Fruit fly (Drosophila melanogaster) whole organism, prepupa: ENCODE data around the gene GILT3.
A peak's percentile ranks its signal among the peaks of the same experiment; 100 is the strongest.

ENCODE experiments used
- Blimp-1 ChIP-seq: fragments of 200-800 bp; sonication (Bioruptor generic); optimal IDR thresholded peaks from 3 replicates; lab custom pipeline; 2017; ENCODE audit warnings: missing biosample characterization, missing genetic modification characterization, mild to moderate bottlenecking, moderate library complexity, missing genetic modification reagents
- CG10631 ChIP-seq: fragments of 200-800 bp; sonication (Bioruptor generic); optimal IDR thresholded peaks from 2 replicates; lab custom pipeline; 2016; ENCODE audit warnings: missing biosample characterization, missing genetic modification characterization
- CG10669 ChIP-seq: fragments of 200-800 bp; sonication (Bioruptor generic); optimal IDR thresholded peaks from 3 replicates; lab custom pipeline; 2018; ENCODE audit warnings: missing biosample characterization, mild to moderate bottlenecking, missing genetic modification characterization, moderate library complexity
- CG11294 ChIP-seq: fragments of 200-800 bp; sonication (Bioruptor generic); IDR thresholded peaks from 2 replicates; pipeline ENCODE4 v1.3.6; 2022; ENCODE audit warnings: missing biosample characterization, missing genetic modification characterization
- CG11762 ChIP-seq: fragments of 200-800 bp; sonication (Bioruptor generic); optimal IDR thresholded peaks from 3 replicates; lab custom pipeline; 2016; ENCODE audit warnings: missing biosample characterization, missing genetic modification characterization; ENCODE audit not compliant: insufficient read depth
- CG11902 ChIP-seq: fragments of 200-800 bp; sonication (Bioruptor generic); optimal IDR thresholded peaks from 3 replicates; lab custom pipeline; 2016; ENCODE audit warnings: missing biosample characterization, missing genetic modification characterization
- CG1621 ChIP-seq: fragments of 200-800 bp; sonication (Bioruptor generic); optimal IDR thresholded peaks from 3 replicates; lab custom pipeline; 2018; ENCODE audit warnings: missing biosample characterization, mild to moderate bottlenecking, missing genetic modification characterization
- CG16779 ChIP-seq: fragments of 200-800 bp; sonication (Bioruptor generic); optimal IDR thresholded peaks from 3 replicates; lab custom pipeline; 2017; ENCODE audit warnings: missing biosample characterization, mild to moderate bottlenecking, missing genetic modification characterization
- CG3032 ChIP-seq: fragments of 200-800 bp; optimal IDR thresholded peaks from 2 replicates; lab custom pipeline; 2019; ENCODE audit warnings: missing biosample characterization, mild to moderate bottlenecking, missing genetic modification characterization, moderate library complexity
- CG31627 ChIP-seq: fragments of 200-800 bp; sonication (Bioruptor generic); optimal IDR thresholded peaks from 3 replicates; lab custom pipeline; 2016; ENCODE audit warnings: missing biosample characterization, missing genetic modification characterization
- CG32006 ChIP-seq: fragments of 200-800 bp; sonication (Bioruptor generic); optimal IDR thresholded peaks from 3 replicates; lab custom pipeline; 2017; ENCODE audit warnings: missing biosample characterization, mild to moderate bottlenecking, missing genetic modification characterization
- CG3919 ChIP-seq: fragments of 200-800 bp; sonication (Bioruptor generic); optimal IDR thresholded peaks from 3 replicates; lab custom pipeline; 2016; ENCODE audit warnings: missing biosample characterization, missing genetic modification characterization
- CG4318 ChIP-seq: fragments of 200-800 bp; sonication (Bioruptor generic); optimal IDR thresholded peaks from 3 replicates; lab custom pipeline; 2017; ENCODE audit warnings: missing biosample characterization, mild to moderate bottlenecking, missing genetic modification characterization
- CG6276 ChIP-seq: fragments of 200-800 bp; sonication (Bioruptor generic); optimal IDR thresholded peaks from 2 replicates; lab custom pipeline; 2017; ENCODE audit warnings: missing biosample characterization, mild to moderate bottlenecking, missing genetic modification characterization
- CG6854 ChIP-seq: fragments of 200-800 bp; sonication (Bioruptor generic); optimal IDR thresholded peaks from 2 replicates; lab custom pipeline; 2017; ENCODE audit warnings: missing biosample characterization, mild to moderate bottlenecking, missing genetic modification characterization
- CG7368 ChIP-seq: fragments of 200-800 bp; sonication (Bioruptor generic); optimal IDR thresholded peaks from 3 replicates; lab custom pipeline; 2016; ENCODE audit warnings: missing biosample characterization, missing genetic modification characterization
- CG8119 ChIP-seq: fragments of 200-800 bp; sonication (Bioruptor generic); IDR thresholded peaks from 3 replicates; pipeline ENCODE4 v1.3.6; 2022; ENCODE audit warnings: missing biosample characterization, missing genetic modification characterization
- CG8632 ChIP-seq: fragments of 200-800 bp; sonication (Bioruptor generic); optimal IDR thresholded peaks from 3 replicates; lab custom pipeline; 2016; ENCODE audit warnings: missing biosample characterization, missing genetic modification characterization
- CG9139 ChIP-seq: fragments of 200-800 bp; sonication (Bioruptor generic); optimal IDR thresholded peaks from 3 replicates; lab custom pipeline; 2017; ENCODE audit warnings: missing biosample characterization, mild to moderate bottlenecking, missing genetic modification characterization
- Eip75B ChIP-seq: fragments of 200-800 bp; sonication (Bioruptor generic); optimal IDR thresholded peaks from 3 replicates; lab custom pipeline; 2016; ENCODE audit warnings: missing biosample characterization, missing genetic modification characterization
- Eip78C ChIP-seq: fragments of 200-800 bp; sonication (Bioruptor generic); peaks from one replicate; lab custom pipeline; 2016; ENCODE audit warnings: missing biosample characterization, missing genetic modification characterization
- Ets21C ChIP-seq: fragments of 200-800 bp; sonication (Bioruptor generic); optimal IDR thresholded peaks from 3 replicates; lab custom pipeline; 2016; ENCODE audit warnings: missing biosample characterization, missing genetic modification characterization
- Hr38 ChIP-seq: sonication (Bioruptor generic); optimal IDR thresholded peaks from 2 replicates; lab custom pipeline; 2016; ENCODE audit warnings: missing biosample characterization, missing genetic modification characterization
- Hr39 ChIP-seq: fragments of 200-800 bp; sonication (Bioruptor generic); optimal IDR thresholded peaks from 2 replicates; lab custom pipeline; 2016; ENCODE audit warnings: missing biosample characterization, missing genetic modification characterization
- Hr4 ChIP-seq: fragments of 200-800 bp; sonication (Bioruptor generic); optimal IDR thresholded peaks from 3 replicates; lab custom pipeline; 2016; ENCODE audit warnings: missing biosample characterization, missing genetic modification characterization
- OdsH ChIP-seq: fragments of 200-800 bp; sonication (Bioruptor generic); optimal IDR thresholded peaks from 3 replicates; lab custom pipeline; 2016; ENCODE audit warnings: missing biosample characterization, missing genetic modification characterization
- Smox ChIP-seq: fragments of 200-800 bp; sonication (Bioruptor generic); optimal IDR thresholded peaks from 3 replicates; lab custom pipeline; 2016; ENCODE audit warnings: missing biosample characterization, missing genetic modification characterization
- Sox102F ChIP-seq: fragments of 200-800 bp; sonication (Bioruptor generic); optimal IDR thresholded peaks from 2 replicates; lab custom pipeline; 2016; ENCODE audit warnings: missing biosample characterization, mild to moderate bottlenecking, missing genetic modification characterization
- Sox14 ChIP-seq: fragments of 200-800 bp; sonication (Bioruptor generic); optimal IDR thresholded peaks from 3 replicates; lab custom pipeline; 2016; ENCODE audit warnings: missing biosample characterization, missing genetic modification characterization
- Sox15 ChIP-seq: fragments of 200-800 bp; sonication (Bioruptor generic); optimal IDR thresholded peaks from 3 replicates; lab custom pipeline; 2016; ENCODE audit warnings: missing biosample characterization, missing genetic modification characterization
- achi ChIP-seq: fragments of 200-800 bp; sonication (Bioruptor generic); optimal IDR thresholded peaks from 3 replicates; lab custom pipeline; 2016; ENCODE audit warnings: missing biosample characterization, missing genetic modification characterization
- acj6 ChIP-seq: fragments of 200-800 bp; sonication (Bioruptor generic); optimal IDR thresholded peaks from 3 replicates; lab custom pipeline; 2016; ENCODE audit warnings: missing biosample characterization, missing genetic modification characterization
- cyc ChIP-seq: fragments of 200-800 bp; sonication (Bioruptor generic); optimal IDR thresholded peaks from 3 replicates; lab custom pipeline; 2016; ENCODE audit warnings: missing biosample characterization, missing genetic modification characterization
- dsx ChIP-seq: fragments of 200-800 bp; optimal IDR thresholded peaks from 3 replicates; lab custom pipeline; 2019; ENCODE audit warnings: missing biosample characterization, mild to moderate bottlenecking, missing genetic modification characterization, moderate library complexity; ENCODE audit not compliant: poor library complexity, severe bottlenecking
- eg ChIP-seq: fragments of 200-800 bp; sonication (Bioruptor generic); IDR thresholded peaks from 3 replicates; pipeline ENCODE4 v1.3.6; 2022; ENCODE audit warnings: missing biosample characterization, missing genetic modification characterization
- fkh ChIP-seq: fragments of 200-800 bp; sonication (Bioruptor generic); optimal IDR thresholded peaks from 3 replicates; lab custom pipeline; 2017; ENCODE audit warnings: missing biosample characterization, mild to moderate bottlenecking, missing genetic modification characterization, moderate library complexity
- pdm3 ChIP-seq: fragments of 200-800 bp; sonication (Bioruptor generic); optimal IDR thresholded peaks from 3 replicates; lab custom pipeline; 2016; ENCODE audit warnings: missing biosample characterization, missing genetic modification characterization
- salr ChIP-seq, 2 experiments: fragments of 200-800 bp; sonication (Bioruptor generic); optimal IDR thresholded peaks; 3 replicates each; lab custom pipeline; 2016 to 2018; ENCODE audit warnings: missing biosample characterization in 2 of 2, missing genetic modification characterization in 2 of 2, mild to moderate bottlenecking in 1 of 2
- spab ChIP-seq: fragments of 200-800 bp; sonication (Bioruptor generic); optimal IDR thresholded peaks from 2 replicates; lab custom pipeline; 2017; ENCODE audit warnings: missing biosample characterization, mild to moderate bottlenecking, missing genetic modification characterization, missing genetic modification reagents
- svp ChIP-seq: fragments of 200-800 bp; sonication (Bioruptor generic); peaks from one replicate; lab custom pipeline; 2016; ENCODE audit warnings: missing biosample characterization, missing genetic modification characterization
- topi ChIP-seq: fragments of 200-800 bp; sonication (Bioruptor generic); optimal IDR thresholded peaks from 3 replicates; lab custom pipeline; 2016; ENCODE audit warnings: missing biosample characterization, missing genetic modification characterization

The GILT3 gene

DNA sequence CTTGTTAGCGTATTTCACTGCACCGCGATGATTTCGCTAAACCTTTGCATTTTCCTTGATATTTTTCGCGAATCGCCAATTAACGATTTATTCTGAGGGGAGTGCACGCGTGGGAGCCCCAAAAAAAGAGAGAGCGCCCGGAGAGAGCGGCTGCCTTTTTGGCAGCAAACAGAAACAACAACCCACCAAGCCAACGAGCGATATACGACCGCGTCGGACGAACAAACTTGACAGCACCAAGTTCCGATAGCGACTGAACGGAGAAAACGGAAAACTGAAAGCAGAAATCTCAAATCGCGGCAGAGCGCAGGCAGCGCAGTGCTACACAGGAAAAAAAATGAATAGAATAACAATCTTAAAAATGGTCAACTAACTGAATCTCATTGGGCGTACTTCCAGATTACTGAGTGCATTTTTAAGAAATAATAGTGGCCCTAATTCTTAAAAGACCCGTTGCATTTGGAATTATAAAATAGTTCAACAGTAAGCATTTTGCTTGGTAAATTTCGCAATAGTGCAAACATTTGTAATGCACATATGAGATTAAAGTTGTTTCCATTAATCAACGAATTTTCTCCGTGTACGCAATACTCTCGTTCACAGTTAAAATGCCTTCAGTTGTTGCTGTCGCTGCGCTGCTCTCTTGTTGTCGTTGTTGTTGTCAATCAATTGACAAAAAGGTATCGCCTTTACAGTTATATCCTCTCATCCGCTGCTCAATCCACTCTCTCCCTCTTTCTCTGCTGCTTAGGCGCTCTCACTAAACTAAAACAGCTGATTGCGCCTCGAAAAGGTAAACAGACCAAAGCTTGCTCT lies 7.5 kb upstream of the GILT3 start, which contains the start of gene CG31145 (continued):
- TF ChIP-seq Blimp-1 (GFP tag; lab: Kevin White, UChicago) (peak; percentile 98), CG8632 (GFP tag; lab: Kevin White, UChicago) (peak; percentile 100), CG8119 (GFP tag; lab: Robert Waterston, UW) (peak; percentile 100), salr (GFP tag; optimal IDR thresholded peaks at IDR 0.05; lab: Kevin White, UChicago) (peak; percentile 98 to 100), topi (peak; percentile 100), Ets21C (GFP tag; lab: Kevin White, UChicago) (peak; percentile 99), Sox102F (GFP tag; lab: Kevin White, UChicago) (peak; percentile 100), Hr4 (GFP tag; lab: Kevin White, UChicago) (peak; percentile 100), Eip75B (peak; percentile 100), Sox14 (peak; percentile 100), acj6 (peak; percentile 100), Eip78C (GFP tag; lab: Kevin White, UChicago) (peak; percentile 100), CG4318 (GFP tag; lab: Kevin White, UChicago) (peak; percentile 100), dsx (GFP tag; lab: Kevin White, UChicago) (peak; percentile 98), spab (GFP tag; lab: Kevin White, UChicago) (peak; percentile 99), CG11902 (peak; percentile 99), OdsH (GFP tag; lab: Kevin White, UChicago) (peak; percentile 100), CG7368 (GFP tag; lab: Kevin White, UChicago) (peak; percentile 99), svp (GFP tag; lab: Kevin White, UChicago) (peak; percentile 100), Hr38 (GFP tag; lab: Kevin White, UChicago) (peak; percentile 94), fkh (GFP tag; lab: Kevin White, UChicago) (peak; percentile 98), CG11762 (GFP tag; lab: Kevin White, UChicago) (peak; percentile 100), CG6276 (GFP tag; lab: Kevin White, UChicago) (peak; percentile 100), achi (peak; percentile 99), eg (peak; percentile 99), CG16779 (peak; percentile 99), CG6854 (peak; percentile 99), Hr39 (GFP tag; lab: Kevin White, UChicago) (peak; percentile 100), CG3032 (peak; percentile 99), CG1621 (tag; lab: Kevin White, UChicago) (peak; percentile 99), CG31627 (GFP tag; lab: Kevin White, UChicago) (peak; percentile 100), CG32006 (GFP tag; lab: Kevin White, UChicago) (peak; percentile 100), cyc (peak; percentile 99), CG9139 (GFP tag; lab: Kevin White, UChicago) (peak; percentile 99), CG10631 (GFP tag; lab: Kevin White, UChicago) (peak; percentile 100)

DNA sequence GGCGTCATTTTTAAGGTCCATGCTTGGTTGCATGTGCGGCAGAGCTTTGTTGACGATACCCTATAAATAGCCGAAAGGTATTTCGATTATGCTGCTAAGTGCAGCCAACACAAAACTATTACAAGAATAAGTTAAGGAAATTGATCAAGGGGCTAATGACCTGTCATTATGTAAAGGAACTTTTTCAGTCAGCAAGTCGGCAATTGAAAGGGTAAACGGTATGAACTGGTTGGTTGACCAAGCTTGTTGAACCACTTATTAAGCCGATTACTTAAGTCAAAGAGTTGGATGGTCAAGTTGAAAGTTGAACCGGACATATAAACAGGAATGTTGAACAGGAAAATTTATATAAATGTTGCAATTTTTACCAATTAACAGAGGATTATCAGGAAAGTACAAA lies 4.1 kb upstream of the GILT3 start:
- TF ChIP-seq CG6276 (GFP tag; lab: Kevin White, UChicago) (no peak), CG10631 (GFP tag; lab: Kevin White, UChicago) (no peak), Eip78C (GFP tag; lab: Kevin White, UChicago) (peak; percentile 73), CG32006 (GFP tag; lab: Kevin White, UChicago) (peak; percentile 8), Sox15 (peak; percentile 7), CG11294 (GFP tag; lab: Robert Waterston, UW) (no peak), CG6854 (no peak), dsx (GFP tag; lab: Kevin White, UChicago) (no peak), CG3919 (GFP tag; lab: Kevin White, UChicago) (no peak), OdsH (GFP tag; lab: Kevin White, UChicago) (peak; percentile 10), CG9139 (GFP tag; lab: Kevin White, UChicago) (no peak), pdm3 (peak; percentile 14), Hr4 (GFP tag; lab: Kevin White, UChicago) (peak; percentile 3), acj6 (no peak), Smox (GFP tag; lab: Kevin White, UChicago) (no peak), CG10669 (GFP tag; lab: Kevin White, UChicago) (no peak), CG7368 (GFP tag; lab: Kevin White, UChicago) (peak; percentile 9)
